Worm (Caenorhabditis elegans) whole organism, early embryonic: ENCODE measurements around the gene immp-2.

ENCODE experiments used
- B0310.2 ChIP-seq: sonication (generic microtip); optimal IDR thresholded peaks from 2 replicates; lab custom pipeline; 2016; ENCODE audit warnings: mild to moderate bottlenecking, missing genetic modification characterization, missing compliant biosample characterization
- F13C5.2 ChIP-seq: sonication (generic microtip); optimal IDR thresholded peaks from 2 replicates; lab custom pipeline; 2017; ENCODE audit warnings: mild to moderate bottlenecking, missing genetic modification characterization, inconsistent platforms, missing compliant biosample characterization
- aly-1 ChIP-seq: sonication (generic microtip); optimal IDR thresholded peaks from 2 replicates; lab custom pipeline; 2016; ENCODE audit warnings: missing genetic modification characterization, missing compliant biosample characterization
- ama-1 ChIP-seq: fragments of 150-350 bp; optimal IDR thresholded peaks from 2 replicates; lab custom pipeline; 2014
- ceh-13 ChIP-seq: fragments of 200-800 bp; sonication (Bioruptor generic); optimal IDR thresholded peaks from 2 replicates; lab custom pipeline; 2018; ENCODE audit warnings: mild to moderate bottlenecking, missing genetic modification characterization, missing compliant biosample characterization
- ets-7 ChIP-seq: sonication (generic microtip); optimal IDR thresholded peaks from 2 replicates; lab custom pipeline; 2016; ENCODE audit warnings: missing genotype, missing genetic modification characterization, missing compliant biosample characterization
- flt-1 ChIP-seq: fragments of 200-800 bp; sonication (Bioruptor generic); IDR thresholded peaks from 2 replicates; pipeline ENCODE4 v1.3.6; 2022; ENCODE audit warnings: missing genetic modification characterization, missing compliant biosample characterization
- hmg-4 ChIP-seq: fragments of 200-800 bp; sonication (Bioruptor generic); optimal IDR thresholded peaks from 2 replicates; lab custom pipeline; 2018; ENCODE audit warnings: mild to moderate bottlenecking, missing genetic modification characterization, missing compliant biosample characterization
- hnd-1 ChIP-seq: sonication (generic microtip); optimal IDR thresholded peaks from 2 replicates; lab custom pipeline; 2016; ENCODE audit warnings: missing genetic modification characterization, missing compliant biosample characterization
- pes-1 ChIP-seq: fragments of 200-800 bp; sonication (Bioruptor generic); IDR thresholded peaks from 2 replicates; pipeline ENCODE4 v1.3.6; 2022; ENCODE audit warnings: missing genetic modification reagents, missing genetic modification characterization, missing compliant biosample characterization
- scrt-1 ChIP-seq: fragments of 200-800 bp; sonication (Bioruptor generic); IDR thresholded peaks from 2 replicates; pipeline ENCODE4 v1.3.6; 2022; ENCODE audit warnings: missing genetic modification characterization, missing compliant biosample characterization
- tbx-11 ChIP-seq: fragments of 200-800 bp; sonication (Bioruptor generic); IDR thresholded peaks from 2 replicates; pipeline ENCODE4 v1.3.6; 2022; ENCODE audit warnings: missing genetic modification characterization, missing compliant biosample characterization
- tbx-37 ChIP-seq: fragments of 200-800 bp; sonication (Bioruptor generic); conservative IDR thresholded peaks from 2 replicates; pipeline ENCODE4 v1.3.6; 2022; ENCODE audit warnings: missing genetic modification reagents, missing genetic modification characterization, missing compliant biosample characterization
- tra-4 ChIP-seq: sonication (generic microtip); optimal IDR thresholded peaks from 2 replicates; lab custom pipeline; 2017; ENCODE audit warnings: missing genetic modification characterization, missing compliant biosample characterization

- no peak for TF ChIP-seq ama-1 (lab: Kevin White, UChicago)
- no peak for TF ChIP-seq tbx-37 (GFP tag; lab: Robert Waterston, UW)
- TF ChIP-seq ceh-13 (GFP tag; lab: Kevin White, UChicago): no peak
- no peak for TF ChIP-seq tra-4
- TF ChIP-seq flt-1 (GFP tag; lab: Robert Waterston, UW): no peak
- TF ChIP-seq hmg-4 (GFP tag; lab: Kevin White, UChicago): no peak
- no peak for TF ChIP-seq ets-7 (tag; lab: Kevin White, UChicago)
- no peak for TF ChIP-seq scrt-1 (GFP tag; lab: Robert Waterston, UW)
- peak; percentile 52; the same call in 1 of the 2 replicates for TF ChIP-seq pes-1 (GFP tag; lab: Robert Waterston, UW)
- no peak for TF ChIP-seq aly-1 (tag; lab: Kevin White, UChicago)
- TF ChIP-seq F13C5.2 (tag; lab: Kevin White, UChicago): peak; percentile 51
- TF ChIP-seq hnd-1 (tag; lab: Kevin White, UChicago): no peak
- TF ChIP-seq tbx-11: no peak
- no peak for TF ChIP-seq B0310.2 (tag; lab: Kevin White, UChicago)
Measured at ce11 chrIV:1012447-1012846, 6.8 kb upstream of the immp-2 start, which contains the start of gene rbm-39.
